Fruit fly (Drosophila melanogaster): Measurements from ENCODE around the gene cic.

Gene cic

dm6 chr3R:20254231-20255126 is 1.9 kb downstream of the cic start:
- TF ChIP-seq OdsH (GFP tag; optimal IDR thresholded peaks at IDR 0.05) (peak; percentile 42), CG32006 (GFP tag; optimal IDR thresholded peaks at IDR 0.05) (peak; percentile 70), salr (GFP tag; optimal IDR thresholded peaks at IDR 0.05) (peak in 1 of 2 experiments; percentile 55), spab (GFP tag; optimal IDR thresholded peaks at IDR 0.05) (no peak), CG11902 (GFP tag; optimal IDR thresholded peaks at IDR 0.05) (no peak), Smox (GFP tag; optimal IDR thresholded peaks at IDR 0.05) (peak; percentile 25), topi (GFP tag; optimal IDR thresholded peaks at IDR 0.05) (no peak), Eip75B (GFP tag; optimal IDR thresholded peaks at IDR 0.05) (peak; percentile 22), CG10631 (GFP tag; optimal IDR thresholded peaks at IDR 0.05) (peak; percentile 47), dac (GFP tag; optimal IDR thresholded peaks at IDR 0.05) (peak; percentile 4), Eip78C (GFP tag) (peak; percentile 36), CG31627 (GFP tag; optimal IDR thresholded peaks at IDR 0.05) (no peak), CG7368 (GFP tag; optimal IDR thresholded peaks at IDR 0.05) (no peak), CG9139 (GFP tag; optimal IDR thresholded peaks at IDR 0.05) (no peak), CG8119 (GFP tag; IDR thresholded peaks at IDR 0.05) (peak; percentile 44; the same call in 1 of the 3 replicates), CG15336 (GFP tag; IDR thresholded peaks at IDR 0.05) (peak; percentile 52), fkh (GFP tag; optimal IDR thresholded peaks at IDR 0.05) (no peak), Hr4 (GFP tag; optimal IDR thresholded peaks at IDR 0.05) (peak; percentile 73), achi (GFP tag; optimal IDR thresholded peaks at IDR 0.05) (peak; percentile 26), svp (GFP tag) (peak; percentile 74), eg (GFP tag; IDR thresholded peaks at IDR 0.05) (peak; percentile 67), Met (GFP tag; optimal IDR thresholded peaks at IDR 0.05) (peak; percentile 14), CG6163 (GFP tag; IDR thresholded peaks at IDR 0.05) (peak; percentile 46; the same call in 2 of the 3 replicates), pdm3 (GFP tag; optimal IDR thresholded peaks at IDR 0.05) (peak; percentile 34), acj6 (GFP tag; optimal IDR thresholded peaks at IDR 0.05) (peak; percentile 28), Gug (GFP tag; IDR thresholded peaks at IDR 0.05) (0 out of 2 replicates have a peak, but pooled peaks have one; percentile 28), CG4318 (GFP tag; optimal IDR thresholded peaks at IDR 0.05) (peak; percentile 57), cyc (GFP tag; optimal IDR thresholded peaks at IDR 0.05) (no peak)

- TF ChIP-seq achi (GFP tag; optimal IDR thresholded peaks at IDR 0.05) (peak; percentile 36), CG6163 (GFP tag; IDR thresholded peaks at IDR 0.05) (peak; percentile 18; the same call in 1 of the 3 replicates), OdsH (GFP tag; optimal IDR thresholded peaks at IDR 0.05) (peak; percentile 11), Hr39 (GFP tag; optimal IDR thresholded peaks at IDR 0.05) (peak; percentile 18), Smox (GFP tag; optimal IDR thresholded peaks at IDR 0.05) (peak; percentile 6), fd59A (GFP tag; optimal IDR thresholded peaks at IDR 0.05) (peak; percentile 25), CG32006 (GFP tag; optimal IDR thresholded peaks at IDR 0.05) (peak; percentile 34), CG16779 (tag; optimal IDR thresholded peaks at IDR 0.05) (no peak), CG10669 (GFP tag; optimal IDR thresholded peaks at IDR 0.05) (no peak), CG10631 (GFP tag; optimal IDR thresholded peaks at IDR 0.05) (peak; percentile 46), CG4318 (GFP tag; optimal IDR thresholded peaks at IDR 0.05) (no peak), Hr4 (GFP tag; optimal IDR thresholded peaks at IDR 0.05) (peak; percentile 25), CG15336 (GFP tag; IDR thresholded peaks at IDR 0.05) (no peak), CG34406 (GFP tag; optimal IDR thresholded peaks at IDR 0.05) (peak; percentile 29), Lpt (GFP tag; optimal IDR thresholded peaks at IDR 0.05) (no peak), Sox14 (GFP tag; optimal IDR thresholded peaks at IDR 0.05) (no peak), Met (GFP tag; optimal IDR thresholded peaks at IDR 0.05) (peak; percentile 3), esn (GFP tag; optimal IDR thresholded peaks at IDR 0.05) (peak; percentile 26), CG8119 (GFP tag; IDR thresholded peaks at IDR 0.05) (no peak), dsx (GFP tag; optimal IDR thresholded peaks at IDR 0.05; ENCODE audit: poor library complexity, severe bottlenecking) (no peak), net (GFP tag; optimal IDR thresholded peaks at IDR 0.05) (peak; percentile 24), Eip93F (GFP tag; optimal IDR thresholded peaks at IDR 0.05) (no peak), CG6808 (GFP tag; optimal IDR thresholded peaks at IDR 0.05) (peak; percentile 40), CG3032 (tag; optimal IDR thresholded peaks at IDR 0.05) (peak; percentile 40), pdm3 (GFP tag; optimal IDR thresholded peaks at IDR 0.05) (peak; percentile 27)
These were observed 3.9 kb downstream of the cic start for dm6 chr3R:20256278-20256979.
